Fruit fly (Drosophila melanogaster) whole organism, pupa: ENCODE measurements around the gene RpL27.

Experiments used
- CG10348 ChIP-seq: fragments of 200-800 bp; sonication (Bioruptor generic); IDR thresholded peaks from 2 replicates; pipeline ENCODE4 v1.3.6; 2022; ENCODE audit warnings: missing biosample characterization, missing genetic modification characterization
- CG12605 ChIP-seq: fragments of 200-800 bp; sonication (Bioruptor generic); IDR thresholded peaks from 2 replicates; pipeline ENCODE4 v1.3.6; 2022; ENCODE audit warnings: missing biosample characterization, missing genetic modification characterization
- CG13204 ChIP-seq: fragments of 200-800 bp; sonication (Bioruptor generic); optimal IDR thresholded peaks from 2 replicates; lab custom pipeline; 2018; ENCODE audit warnings: missing biosample characterization, mild to moderate bottlenecking, missing genetic modification characterization, moderate library complexity
- CG14655 ChIP-seq: fragments of 200-800 bp; sonication (Bioruptor generic); optimal IDR thresholded peaks from 3 replicates; lab custom pipeline; 2017; ENCODE audit warnings: mild to moderate bottlenecking, missing biosample characterization, missing genetic modification reagents, missing genetic modification characterization
- CG15710 ChIP-seq: fragments of 200-800 bp; sonication (Bioruptor generic); optimal IDR thresholded peaks from 2 replicates; lab custom pipeline; 2018; ENCODE audit warnings: missing biosample characterization, mild to moderate bottlenecking, missing genetic modification characterization, moderate library complexity
- CG17806 ChIP-seq: fragments of 200-800 bp; sonication (Bioruptor generic); optimal IDR thresholded peaks from 2 replicates; lab custom pipeline; 2018; ENCODE audit warnings: missing biosample characterization, mild to moderate bottlenecking, missing genetic modification characterization, moderate library complexity
- CG32121 ChIP-seq: fragments of 200-800 bp; sonication (Bioruptor generic); IDR thresholded peaks from 2 replicates; pipeline ENCODE4 v1.3.6; 2022; ENCODE audit warnings: missing biosample characterization, missing genetic modification characterization
- CG34367 ChIP-seq: fragments of 200-800 bp; sonication (Bioruptor generic); optimal IDR thresholded peaks from 2 replicates; lab custom pipeline; 2018; ENCODE audit warnings: missing biosample characterization, mild to moderate bottlenecking, missing genetic modification characterization
- CG4496 ChIP-seq: fragments of 200-800 bp; sonication (Bioruptor generic); IDR thresholded peaks from 3 replicates; pipeline ENCODE4 v1.3.6; 2022; ENCODE audit warnings: missing biosample characterization, missing genetic modification characterization
- CG8159 ChIP-seq: fragments of 200-800 bp; sonication (Bioruptor generic); optimal IDR thresholded peaks from 3 replicates; lab custom pipeline; 2018; ENCODE audit warnings: missing biosample characterization, mild to moderate bottlenecking, missing genetic modification characterization, moderate library complexity
- CG8301 ChIP-seq: fragments of 200-800 bp; sonication (Bioruptor generic); optimal IDR thresholded peaks from 2 replicates; lab custom pipeline; 2018; ENCODE audit warnings: missing biosample characterization, mild to moderate bottlenecking, missing genetic modification characterization
- CG9948 ChIP-seq: fragments of 200-800 bp; sonication (Bioruptor generic); optimal IDR thresholded peaks from 2 replicates; lab custom pipeline; 2018; ENCODE audit warnings: missing biosample characterization, mild to moderate bottlenecking, missing genetic modification characterization, moderate library complexity
- D1 ChIP-seq: fragments of 200-800 bp; sonication (Bioruptor generic); optimal IDR thresholded peaks from 2 replicates; lab custom pipeline; 2018; ENCODE audit warnings: missing biosample characterization, mild to moderate bottlenecking, missing genetic modification characterization, moderate library complexity
- EcR ChIP-seq: fragments of 200-800 bp; sonication (Bioruptor generic); optimal IDR thresholded peaks from 3 replicates; lab custom pipeline; 2019; ENCODE audit warnings: missing biosample characterization, missing genetic modification characterization, mild to moderate bottlenecking, moderate library complexity, missing genetic modification reagents
- Ets98B ChIP-seq: fragments of 200-800 bp; sonication (Bioruptor generic); IDR thresholded peaks from 2 replicates; pipeline ENCODE4 v1.3.6; 2022; ENCODE audit warnings: missing biosample characterization, missing genetic modification characterization
- Pif1A ChIP-seq: fragments of 200-800 bp; sonication (Bioruptor generic); optimal IDR thresholded peaks from 3 replicates; lab custom pipeline; 2016; ENCODE audit warnings: missing biosample characterization, missing genetic modification characterization
- Pif1B ChIP-seq: fragments of 200-800 bp; sonication (Bioruptor generic); optimal IDR thresholded peaks from 3 replicates; lab custom pipeline; 2016; ENCODE audit warnings: missing biosample characterization, missing genetic modification characterization
- Snoo ChIP-seq: fragments of 200-800 bp; sonication (Bioruptor generic); optimal IDR thresholded peaks from 3 replicates; lab custom pipeline; 2017; ENCODE audit warnings: missing biosample characterization, mild to moderate bottlenecking, missing genetic modification characterization, inconsistent platforms
- fd96Ca ChIP-seq: fragments of 200-800 bp; sonication (Bioruptor generic); IDR thresholded peaks from 3 replicates; pipeline ENCODE4 v1.3.6; 2022; ENCODE audit warnings: missing biosample characterization, missing genetic modification characterization
- gl ChIP-seq: fragments of 200-800 bp; sonication (Bioruptor generic); optimal IDR thresholded peaks from 2 replicates; lab custom pipeline; 2018; ENCODE audit warnings: missing biosample characterization, mild to moderate bottlenecking, missing genetic modification characterization
- rn ChIP-seq: fragments of 200-800 bp; sonication (Bioruptor generic); IDR thresholded peaks from 2 replicates; pipeline ENCODE4 v1.3.6; 2022; ENCODE audit warnings: missing biosample characterization, missing genetic modification characterization

Gene RpL27

dm6 chr3R:25661531-25662193 lies 23.2 kb downstream of the RpL27 start, which contains the start of gene RASSF8:
Gene RASSF8 (plus strand): TSS chr3R:25661795.
- TF ChIP-seq CG8301 (tag; lab: Kevin White, UChicago) (peak; percentile 23), CG14655 (GFP tag; lab: Kevin White, UChicago) (no peak), Pif1A (GFP tag; lab: Kevin White, UChicago) (peak; percentile 1), CG4496 (GFP tag; lab: Robert Waterston, UW) (no peak), Pif1B (GFP tag; lab: Kevin White, UChicago) (peak; percentile 11), fd96Ca (peak; percentile 17; the same call in 1 of the 3 replicates)

- no peak for TF ChIP-seq Snoo (tag; lab: Kevin White, UChicago)
- peak; percentile 5 for TF ChIP-seq CG8159
- TF ChIP-seq D1 (tag; lab: Kevin White, UChicago) = no peak
- TF ChIP-seq CG17806 (tag; lab: Kevin White, UChicago) = no peak
- 0 out of 3 replicates have a peak, but pooled peaks have one; percentile 19 for TF ChIP-seq fd96Ca
Measured at dm6 chr3R:25660985-25661530, 23.8 kb downstream of the RpL27 start, which contains the start of gene Tnks. Gene Tnks (minus strand): TSS chr3R:25661286.

dm6 chr3R:25659857-25660417 lies 24.9 kb downstream of the RpL27 start:
- TF ChIP-seq CG9948 (tag; lab: Kevin White, UChicago) (no peak), CG14655 (GFP tag; lab: Kevin White, UChicago) (no peak), rn (no peak), CG15710 (tag; lab: Kevin White, UChicago) (no peak), CG17806 (tag; lab: Kevin White, UChicago) (no peak), D1 (tag; lab: Kevin White, UChicago) (no peak), fd96Ca (no peak), Snoo (tag; lab: Kevin White, UChicago) (no peak), Pif1B (GFP tag; lab: Kevin White, UChicago) (no peak), Pif1A (GFP tag; lab: Kevin White, UChicago) (no peak), CG8159 (no peak), CG13204 (GFP tag; lab: Kevin White, UChicago) (no peak), CG12605 (GFP tag; lab: Robert Waterston, UW) (no peak), CG34367 (tag; lab: Kevin White, UChicago) (no peak), EcR (GFP tag; lab: Kevin White, UChicago) (no peak), CG4496 (GFP tag; lab: Robert Waterston, UW) (no peak), Ets98B (GFP tag; lab: Robert Waterston, UW) (no peak), CG8301 (tag; lab: Kevin White, UChicago) (no peak)

- peak; percentile 32; the same call in 1 of the 2 replicates for TF ChIP-seq Ets98B (GFP tag; lab: Robert Waterston, UW)
- no peak for TF ChIP-seq CG9948 (tag; lab: Kevin White, UChicago)
Measured at dm6 chr3R:25652066-25652720, 32.7 kb downstream of the RpL27 start.

dm6 chr3R:25651414-25651813 lies 33.4 kb downstream of the RpL27 start:
- TF ChIP-seq Pif1A (GFP tag; lab: Kevin White, UChicago) (no peak), fd96Ca (peak; percentile 68; the same call in 2 of the 3 replicates), CG34367 (tag; lab: Kevin White, UChicago) (peak; percentile 20), Ets98B (GFP tag; lab: Robert Waterston, UW) (peak; percentile 35; the same call in 1 of the 2 replicates), CG15710 (tag; lab: Kevin White, UChicago) (peak; percentile 41), CG8301 (tag; lab: Kevin White, UChicago) (peak; percentile 53), Snoo (tag; lab: Kevin White, UChicago) (peak; percentile 34), CG8159 (peak; percentile 64), CG14655 (GFP tag; lab: Kevin White, UChicago) (peak; percentile 60), CG12605 (GFP tag; lab: Robert Waterston, UW) (peak; percentile 70), CG9948 (tag; lab: Kevin White, UChicago) (peak; percentile 35), CG17806 (tag; lab: Kevin White, UChicago) (peak; percentile 62), CG10348 (no peak), EcR (GFP tag; lab: Kevin White, UChicago) (no peak), D1 (tag; lab: Kevin White, UChicago) (no peak), CG13204 (GFP tag; lab: Kevin White, UChicago) (no peak), Pif1B (GFP tag; lab: Kevin White, UChicago) (peak; percentile 59), gl (no peak), CG32121 (GFP tag; lab: Robert Waterston, UW) (peak; percentile 63), rn (peak; percentile 27; the same call in 1 of the 2 replicates), CG4496 (GFP tag; lab: Robert Waterston, UW) (peak; percentile 60; the same call in 2 of the 3 replicates)
- TF ChIP-seq, all 21 proteins: peak for 15
